Fruit fly (Drosophila melanogaster): Measurements from ENCODE around the gene regucalcin.

Gene regucalcin

DNA sequence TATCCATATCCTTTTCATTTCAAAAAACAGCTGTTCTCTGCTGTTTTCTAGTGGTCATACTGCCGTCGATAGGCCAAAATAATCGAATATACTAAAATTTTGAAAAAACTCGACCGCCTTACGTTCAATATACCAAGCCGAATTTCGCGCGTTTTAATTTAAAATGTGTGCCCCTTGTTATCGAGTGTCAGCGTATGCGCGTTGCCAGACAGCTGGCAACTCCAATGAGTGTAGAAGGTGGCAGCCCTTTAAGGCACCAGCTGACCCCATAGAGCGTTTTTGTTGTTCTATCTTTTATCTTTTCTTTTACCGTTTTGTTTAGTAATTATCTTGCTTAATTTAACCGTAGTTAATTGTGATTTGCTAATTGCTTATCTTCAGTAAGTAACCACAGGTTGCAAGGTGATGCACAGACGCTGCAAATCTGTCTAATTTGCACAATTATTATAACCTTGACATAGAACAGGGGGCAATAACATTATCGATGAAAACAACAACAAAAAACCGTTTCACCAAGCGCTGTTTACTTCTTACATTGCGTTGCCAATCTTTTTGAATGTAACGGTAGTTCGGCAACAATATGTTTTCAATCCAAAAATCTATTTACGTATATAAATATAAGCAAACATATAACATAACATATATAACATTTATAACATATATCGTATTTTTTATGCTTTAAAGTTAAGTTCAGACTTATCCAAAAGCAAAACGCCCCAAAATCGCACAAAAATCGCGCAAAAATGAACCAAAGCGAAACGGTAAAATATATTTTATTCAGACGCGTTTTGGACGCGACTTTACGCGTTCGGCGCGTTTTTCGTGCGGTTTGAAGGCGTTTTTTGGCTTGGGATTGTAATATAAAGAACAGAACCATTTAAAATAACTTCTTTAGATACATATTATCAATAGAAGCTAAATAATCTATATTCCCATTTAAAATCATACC lies at the start of gene regucalcin, which contains the start of gene CG1492:
regucalcin (plus strand) TSS at position 229 of the 949 bp plus-strand sequence.
CG1492 (minus strand) TSS at position 63 of the 949 bp plus-strand sequence.
- TF ChIP-seq Vsx2 (GFP tag; optimal IDR thresholded peaks at IDR 0.05; ENCODE audit: partially characterized antibody) = no peak
- peak; percentile 69 for TF ChIP-seq Myc (optimal IDR thresholded peaks at IDR 0.05)
- TF ChIP-seq fru (GFP tag; optimal IDR thresholded peaks at IDR 0.05) = peak; percentile 20
- no peak for TF ChIP-seq HLH106 (tag; optimal IDR thresholded peaks at IDR 0.05)

DNA sequence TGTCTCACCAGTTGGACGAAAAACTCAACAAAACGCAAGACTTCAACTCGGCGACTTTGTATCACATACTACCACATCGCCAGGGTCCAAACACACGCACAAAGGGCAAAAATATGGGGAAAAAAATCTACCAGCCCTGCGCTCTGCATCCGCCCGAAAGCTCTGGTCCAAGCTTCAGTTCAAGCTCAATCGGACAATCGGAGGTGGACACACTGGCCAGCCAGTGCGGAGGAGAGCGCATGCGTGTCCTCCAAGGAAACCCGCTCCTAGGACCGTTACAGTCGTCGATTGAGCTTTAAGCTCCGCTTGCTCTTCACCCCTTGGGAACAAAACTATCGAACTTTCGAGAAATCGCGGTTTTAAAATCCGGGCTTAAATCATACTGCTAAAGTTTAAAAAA lies 28.3 kb upstream of the regucalcin start:
- TF ChIP-seq rgr (GFP tag; optimal IDR thresholded peaks at IDR 0.05) (no peak), lola (GFP tag; optimal IDR thresholded peaks at IDR 0.05) (no peak), OdsH (GFP tag; optimal IDR thresholded peaks at IDR 0.05) (no peak), Dif (GFP tag; optimal IDR thresholded peaks at IDR 0.05; ENCODE audit: partially characterized antibody) (no peak), Dfd (GFP tag; optimal IDR thresholded peaks at IDR 0.05) (no peak), h (GFP tag; optimal IDR thresholded peaks at IDR 0.05) (no peak), Hnf4 (GFP tag; optimal IDR thresholded peaks at IDR 0.05) (no peak)

DNA sequence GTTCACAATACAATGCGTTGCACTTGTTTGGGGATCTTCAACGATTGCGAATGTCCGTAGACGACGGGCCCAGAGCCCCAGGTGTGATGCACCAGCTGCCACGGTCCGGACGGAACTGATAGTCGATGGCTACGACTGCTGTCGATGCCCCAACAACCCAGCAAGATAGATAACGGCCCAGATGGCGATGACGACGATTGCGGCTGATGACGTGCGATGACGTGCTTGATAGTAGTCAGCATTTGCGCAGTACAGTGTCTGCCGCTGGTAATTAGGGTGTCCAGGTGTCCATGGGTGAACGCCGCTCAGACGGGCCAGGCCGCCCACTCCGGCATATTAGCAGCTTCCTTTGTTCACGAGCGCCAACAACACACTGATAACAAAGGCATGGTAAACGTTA lies 27.2 kb upstream of the regucalcin start, which contains the start of gene cac:
cac (minus strand) TSS at position 101 of the 400 bp plus-strand sequence.
- TF ChIP-seq h (GFP tag; optimal IDR thresholded peaks at IDR 0.05) (no peak), tai (GFP tag; optimal IDR thresholded peaks at IDR 0.05) (no peak), CG32264 (GFP tag; optimal IDR thresholded peaks at IDR 0.05) (no peak), Dif (GFP tag; optimal IDR thresholded peaks at IDR 0.05; ENCODE audit: partially characterized antibody) (no peak), jim (GFP tag; optimal IDR thresholded peaks at IDR 0.05) (no peak), dmrt93B (GFP tag; optimal IDR thresholded peaks at IDR 0.05) (no peak), dsf (GFP tag; optimal IDR thresholded peaks at IDR 0.05; ENCODE audit: borderline replicate concordance) (no peak), lola (GFP tag; optimal IDR thresholded peaks at IDR 0.05) (no peak), psq (GFP tag; optimal IDR thresholded peaks at IDR 0.05) (no peak), Rel (GFP tag; optimal IDR thresholded peaks at IDR 0.05) (no peak), Rel (tag; optimal IDR thresholded peaks at IDR 0.05) (no peak), Hr83 (GFP tag; optimal IDR thresholded peaks at IDR 0.05; ENCODE audit: poor library complexity, severe bottlenecking) (no peak), br (GFP tag; optimal IDR thresholded peaks at IDR 0.05) (no peak), Abd-B (GFP tag; optimal IDR thresholded peaks at IDR 0.05) (no peak)

DNA sequence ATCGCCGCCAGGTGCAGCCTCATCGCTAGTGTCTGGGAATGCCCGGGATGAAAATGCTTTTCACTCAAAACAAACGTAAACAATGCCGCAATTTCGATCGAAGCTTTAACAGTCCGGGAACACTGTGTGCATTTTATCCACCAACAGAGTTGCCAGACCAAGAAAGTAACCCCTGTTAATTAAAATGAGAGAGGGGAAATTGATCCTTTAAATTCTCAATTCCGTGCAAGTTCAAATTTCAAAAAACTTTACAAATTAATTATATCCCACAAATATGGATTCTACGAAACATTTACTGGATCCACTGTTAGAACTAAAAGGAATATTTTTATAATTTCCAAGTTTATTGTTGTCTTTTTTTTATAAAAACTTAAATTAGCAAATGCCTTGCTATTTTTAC lies 24.5 kb upstream of the regucalcin start, which contains the start of gene gd:
gd (minus strand) TSS at position 101 of the 400 bp plus-strand sequence.
- TF ChIP-seq Sp1 (GFP tag; optimal IDR thresholded peaks at IDR 0.05) (no peak), OdsH (GFP tag; optimal IDR thresholded peaks at IDR 0.05) (no peak), fru (GFP tag; optimal IDR thresholded peaks at IDR 0.05) (no peak), GATAd (GFP tag; optimal IDR thresholded peaks at IDR 0.05) (no peak), Jra (GFP tag; optimal IDR thresholded peaks at IDR 0.05) (no peak), tai (GFP tag; optimal IDR thresholded peaks at IDR 0.05) (no peak), sage (GFP tag; optimal IDR thresholded peaks at IDR 0.05) (no peak), lola (GFP tag; optimal IDR thresholded peaks at IDR 0.05) (no peak), CrebA (GFP tag; optimal IDR thresholded peaks at IDR 0.05; ENCODE audit: borderline replicate concordance) (no peak), Dif (GFP tag; optimal IDR thresholded peaks at IDR 0.05; ENCODE audit: partially characterized antibody) (no peak), h (GFP tag; optimal IDR thresholded peaks at IDR 0.05) (no peak), sv (GFP tag; optimal IDR thresholded peaks at IDR 0.05) (no peak), Dfd (GFP tag; optimal IDR thresholded peaks at IDR 0.05) (no peak), dsf (GFP tag; optimal IDR thresholded peaks at IDR 0.05; ENCODE audit: borderline replicate concordance) (no peak), jim (GFP tag; optimal IDR thresholded peaks at IDR 0.05) (no peak), dl (GFP tag; optimal IDR thresholded peaks at IDR 0.05; ENCODE audit: insufficient read depth in 1 of 2, partially characterized antibody in 2 of 2) (no peak), Hr78 (GFP tag; optimal IDR thresholded peaks at IDR 0.05) (no peak), br (GFP tag; optimal IDR thresholded peaks at IDR 0.05) (no peak), woc (GFP tag; optimal IDR thresholded peaks at IDR 0.05) (no peak), HLH106 (tag; optimal IDR thresholded peaks at IDR 0.05) (no peak)
